Worm (Caenorhabditis elegans) whole organism, L2 larva: ENCODE measurements around the gene C26B9.3.

Experiments used
- C34F6.9 ChIP-seq: fragments of 150-350 bp; optimal IDR thresholded peaks from 2 replicates; lab custom pipeline; 2014; ENCODE audit warnings: missing biosample characterization, missing genetic modification characterization
- F13H6.1 ChIP-seq: sonication (generic microtip); optimal IDR thresholded peaks from 2 replicates; lab custom pipeline; 2016; ENCODE audit warnings: missing genetic modification characterization, missing compliant biosample characterization
- R02D3.7 ChIP-seq: fragments of 150-350 bp; optimal IDR thresholded peaks from 2 replicates; lab custom pipeline; 2014; ENCODE audit warnings: missing biosample characterization, missing genetic modification characterization
- Y55F3AM.14 ChIP-seq: fragments of 200-800 bp; sonication (Bioruptor generic); optimal IDR thresholded peaks from 2 replicates; lab custom pipeline; 2018; ENCODE audit warnings: mild to moderate bottlenecking, missing genetic modification characterization, missing compliant biosample characterization
- ZK546.5 ChIP-seq: sonication (generic microtip); optimal IDR thresholded peaks from 2 replicates; lab custom pipeline; 2017; ENCODE audit warnings: missing biosample characterization, missing genetic modification characterization
- aly-2 ChIP-seq: fragments of 150-350 bp; optimal IDR thresholded peaks from 2 replicates; lab custom pipeline; 2014; ENCODE audit warnings: missing biosample characterization, missing genetic modification characterization
- ama-1 ChIP-seq: fragments of 150-350 bp; optimal IDR thresholded peaks from 2 replicates; lab custom pipeline; 2018; ENCODE audit warnings: inconsistent platforms
- blmp-1 ChIP-seq: sonication (generic microtip); optimal IDR thresholded peaks from 2 replicates; lab custom pipeline; 2017; ENCODE audit warnings: missing genetic modification characterization, mild to moderate bottlenecking, missing compliant biosample characterization, antibody characterized with exemption, moderate library complexity; ENCODE audit not compliant: insufficient read depth
- ceh-16 ChIP-seq: fragments of 150-350 bp; optimal IDR thresholded peaks from 2 replicates; lab custom pipeline; 2014; ENCODE audit warnings: missing biosample characterization, missing genetic modification characterization
- ceh-82 ChIP-seq: fragments of 150-350 bp; optimal IDR thresholded peaks from 2 replicates; lab custom pipeline; 2014; ENCODE audit warnings: missing biosample characterization, missing genetic modification characterization
- crh-2 ChIP-seq: sonication (generic microtip); optimal IDR thresholded peaks from 2 replicates; lab custom pipeline; 2017; ENCODE audit warnings: missing biosample characterization, missing genetic modification characterization
- dmd-4 ChIP-seq: sonication (generic microtip); optimal IDR thresholded peaks from 2 replicates; lab custom pipeline; 2017; ENCODE audit warnings: missing biosample characterization, missing genetic modification characterization
- egl-27 ChIP-seq: sonication (generic microtip); optimal IDR thresholded peaks from 3 replicates; lab custom pipeline; 2017; ENCODE audit warnings: missing biosample characterization, missing genetic modification reagents, missing genetic modification characterization
- elt-1 ChIP-seq: fragments of 150-350 bp; optimal IDR thresholded peaks from 2 replicates; lab custom pipeline; 2014; ENCODE audit warnings: missing biosample characterization, missing genetic modification characterization
- elt-3 ChIP-seq: sonication (generic microtip); optimal IDR thresholded peaks from 2 replicates; lab custom pipeline; 2017; ENCODE audit warnings: missing biosample characterization, missing genetic modification characterization
- gmeb-1 ChIP-seq: fragments of 150-350 bp; optimal IDR thresholded peaks from 2 replicates; lab custom pipeline; 2014; ENCODE audit warnings: missing biosample characterization, missing genetic modification characterization
- lin-11 ChIP-seq: fragments of 150-350 bp; sonication (generic microtip); optimal IDR thresholded peaks from 2 replicates; lab custom pipeline; 2014; ENCODE audit warnings: missing biosample characterization, missing genetic modification characterization, inconsistent platforms, mixed read lengths
- lin-13 ChIP-seq: fragments of 150-350 bp; optimal IDR thresholded peaks from 2 replicates; lab custom pipeline; 2014; ENCODE audit warnings: missing biosample characterization, missing genetic modification reagents, missing genetic modification characterization
- lin-39 ChIP-seq: fragments of 150-350 bp; optimal IDR thresholded peaks from 2 replicates; lab custom pipeline; 2014; ENCODE audit warnings: missing biosample characterization, missing genetic modification reagents, missing genetic modification characterization
- lsy-2 ChIP-seq, 2 experiments: fragments of 150-350 bp in 1 of 2; sonication (generic microtip) in 1 of 2; optimal IDR thresholded peaks; 2 replicates each; lab custom pipeline; 2014 to 2017; ENCODE audit warnings: missing biosample characterization in 2 of 2, missing genetic modification characterization in 2 of 2
- mab-5 ChIP-seq: fragments of 150-350 bp; optimal IDR thresholded peaks from 2 replicates; lab custom pipeline; 2014; ENCODE audit warnings: missing biosample characterization, missing genetic modification characterization
- mdl-1 ChIP-seq, 2 experiments: fragments of 150-350 bp in 1 of 2; sonication (generic microtip) in 1 of 2; optimal IDR thresholded peaks; 2 replicates each; lab custom pipeline; 2017; ENCODE audit warnings: missing biosample characterization in 2 of 2, missing genetic modification characterization in 2 of 2
- nhr-10 ChIP-seq: sonication (generic microtip); optimal IDR thresholded peaks from 2 replicates; lab custom pipeline; 2017; ENCODE audit warnings: missing biosample characterization, missing genetic modification characterization
- nhr-11 ChIP-seq: fragments of 150-350 bp; optimal IDR thresholded peaks from 2 replicates; lab custom pipeline; 2014; ENCODE audit warnings: missing biosample characterization, missing genetic modification characterization
- nhr-12 ChIP-seq: fragments of 150-350 bp; optimal IDR thresholded peaks from 2 replicates; lab custom pipeline; 2014; ENCODE audit warnings: missing biosample characterization, missing genetic modification characterization
- nhr-129 ChIP-seq: fragments of 150-350 bp; optimal IDR thresholded peaks from 2 replicates; lab custom pipeline; 2014; ENCODE audit warnings: missing biosample characterization, missing genetic modification characterization
- nhr-21 ChIP-seq: fragments of 150-350 bp; optimal IDR thresholded peaks from 2 replicates; lab custom pipeline; 2014; ENCODE audit warnings: missing biosample characterization, missing genetic modification characterization
- nhr-23 ChIP-seq: fragments of 150-350 bp; optimal IDR thresholded peaks from 2 replicates; lab custom pipeline; 2014; ENCODE audit warnings: missing biosample characterization, missing genetic modification reagents, missing genetic modification characterization
- nhr-237 ChIP-seq: fragments of 150-350 bp; optimal IDR thresholded peaks from 2 replicates; lab custom pipeline; 2014; ENCODE audit warnings: missing biosample characterization, missing genetic modification characterization
- nhr-25 ChIP-seq: fragments of 150-350 bp; sonication (generic microtip); optimal IDR thresholded peaks from 3 replicates; lab custom pipeline; 2014; ENCODE audit warnings: missing biosample characterization, missing genetic modification characterization
- nhr-6 ChIP-seq: fragments of 150-350 bp; optimal IDR thresholded peaks from 2 replicates; lab custom pipeline; 2014; ENCODE audit warnings: missing biosample characterization, missing genetic modification characterization
- nhr-77 ChIP-seq: fragments of 150-350 bp; optimal IDR thresholded peaks from 2 replicates; lab custom pipeline; 2014; ENCODE audit warnings: missing biosample characterization, missing genetic modification characterization
- peb-1 ChIP-seq: fragments of 150-350 bp; optimal IDR thresholded peaks from 2 replicates; lab custom pipeline; 2014; ENCODE audit warnings: missing biosample characterization, missing genetic modification characterization
- sem-4 ChIP-seq: fragments of 150-350 bp; optimal IDR thresholded peaks from 2 replicates; lab custom pipeline; 2014; ENCODE audit warnings: missing biosample characterization, missing genetic modification reagents, missing genetic modification characterization
- skn-1 ChIP-seq: sonication (generic microtip); optimal IDR thresholded peaks from 2 replicates; lab custom pipeline; 2017; ENCODE audit warnings: missing biosample characterization, missing genetic modification characterization
- sma-3 ChIP-seq: sonication (generic microtip); optimal IDR thresholded peaks from 2 replicates; lab custom pipeline; 2016; ENCODE audit warnings: missing genetic modification reagents, missing genetic modification characterization, missing compliant biosample characterization
- sma-9 ChIP-seq, 2 experiments: fragments of 150-350 bp in 1 of 2; sonication (generic microtip) in 1 of 2; optimal IDR thresholded peaks; 2 replicates each; lab custom pipeline; 2014 to 2016; ENCODE audit warnings: missing genetic modification characterization in 2 of 2, mild to moderate bottlenecking in 1 of 2, missing biosample characterization in 1 of 2, missing compliant biosample characterization in 1 of 2, missing genetic modification reagents in 1 of 2, moderate library complexity in 1 of 2
- snpc-4 ChIP-seq: fragments of 150-350 bp; optimal IDR thresholded peaks from 2 replicates; lab custom pipeline; 2014; ENCODE audit warnings: missing biosample characterization, missing genetic modification characterization
- unc-39 ChIP-seq: fragments of 150-350 bp; optimal IDR thresholded peaks from 2 replicates; lab custom pipeline; 2014; ENCODE audit warnings: missing biosample characterization, missing genetic modification characterization
- unc-55 ChIP-seq: fragments of 150-350 bp; sonication (generic microtip); optimal IDR thresholded peaks from 3 replicates; lab custom pipeline; 2014; ENCODE audit warnings: missing biosample characterization, missing genetic modification reagents, missing genetic modification characterization
- unc-62 ChIP-seq: fragments of 150-350 bp; optimal IDR thresholded peaks from 2 replicates; lab custom pipeline; 2014; ENCODE audit warnings: missing biosample characterization, missing genetic modification reagents, missing genetic modification characterization
- zag-1 ChIP-seq: fragments of 150-350 bp; optimal IDR thresholded peaks from 2 replicates; lab custom pipeline; 2014; ENCODE audit warnings: missing biosample characterization, missing genetic modification characterization
- ztf-11 ChIP-seq: sonication (generic microtip); optimal IDR thresholded peaks from 2 replicates; lab custom pipeline; 2017; ENCODE audit warnings: missing biosample characterization, missing genetic modification characterization
- ztf-4 ChIP-seq: fragments of 150-350 bp; optimal IDR thresholded peaks from 2 replicates; lab custom pipeline; 2014; ENCODE audit warnings: missing biosample characterization, missing genetic modification characterization

Gene C26B9.3

ce11 chrX:5309622-5310021 is 28.5 kb upstream of the C26B9.3 start:
- TF ChIP-seq aly-2 (tag; lab: Kevin White, UChicago): no peak
- TF ChIP-seq mab-5 (tag; lab: Kevin White, UChicago): no peak
- TF ChIP-seq nhr-11 (tag; lab: Kevin White, UChicago): no peak
- TF ChIP-seq nhr-6 (tag; lab: Kevin White, UChicago): no peak
- no peak for TF ChIP-seq unc-39 (tag; lab: Kevin White, UChicago)
- TF ChIP-seq sma-9 (GFP tag; optimal IDR thresholded peaks at IDR 0.05; lab: Kevin White, UChicago): no peak
- no peak for TF ChIP-seq sma-9 (tag; optimal IDR thresholded peaks at IDR 0.05; lab: Kevin White, UChicago)
- TF ChIP-seq nhr-23: no peak
- TF ChIP-seq F13H6.1: no peak
- TF ChIP-seq ztf-4 (tag; lab: Kevin White, UChicago): no peak
- TF ChIP-seq nhr-10 (tag; lab: Kevin White, UChicago): no peak
- no peak for TF ChIP-seq lsy-2 (tag; optimal IDR thresholded peaks at IDR 0.05; lab: Kevin White, UChicago)
- TF ChIP-seq C34F6.9 (tag; lab: Kevin White, UChicago): no peak
- no peak for TF ChIP-seq ceh-16 (tag; lab: Kevin White, UChicago)
- TF ChIP-seq dmd-4 (tag; lab: Kevin White, UChicago): no peak
- no peak for TF ChIP-seq lin-11 (tag; lab: Kevin White, UChicago)
- TF ChIP-seq sma-3 (GFP tag; lab: Kevin White, UChicago): no peak
- no peak for TF ChIP-seq Y55F3AM.14 (GFP tag; lab: Kevin White, UChicago)
- no peak for TF ChIP-seq snpc-4 (tag; lab: Kevin White, UChicago)

- TF ChIP-seq unc-62 (no peak), sma-3 (GFP tag; lab: Kevin White, UChicago) (no peak), gmeb-1 (tag; lab: Kevin White, UChicago) (no peak), egl-27 (tag; lab: Kevin White, UChicago) (no peak), unc-55 (GFP tag; lab: Kevin White, UChicago) (peak; percentile 53), mab-5 (tag; lab: Kevin White, UChicago) (peak; percentile 72), mdl-1 (tag; optimal IDR thresholded peaks at IDR 0.05; lab: Kevin White, UChicago) (peak in 1 of 2 experiments; percentile 22)
- TF ChIP-seq, all 48 proteins: peak for 3
Observed at ce11 chrX:5311174-5311573, 26.9 kb upstream of the C26B9.3 start.

DNA sequence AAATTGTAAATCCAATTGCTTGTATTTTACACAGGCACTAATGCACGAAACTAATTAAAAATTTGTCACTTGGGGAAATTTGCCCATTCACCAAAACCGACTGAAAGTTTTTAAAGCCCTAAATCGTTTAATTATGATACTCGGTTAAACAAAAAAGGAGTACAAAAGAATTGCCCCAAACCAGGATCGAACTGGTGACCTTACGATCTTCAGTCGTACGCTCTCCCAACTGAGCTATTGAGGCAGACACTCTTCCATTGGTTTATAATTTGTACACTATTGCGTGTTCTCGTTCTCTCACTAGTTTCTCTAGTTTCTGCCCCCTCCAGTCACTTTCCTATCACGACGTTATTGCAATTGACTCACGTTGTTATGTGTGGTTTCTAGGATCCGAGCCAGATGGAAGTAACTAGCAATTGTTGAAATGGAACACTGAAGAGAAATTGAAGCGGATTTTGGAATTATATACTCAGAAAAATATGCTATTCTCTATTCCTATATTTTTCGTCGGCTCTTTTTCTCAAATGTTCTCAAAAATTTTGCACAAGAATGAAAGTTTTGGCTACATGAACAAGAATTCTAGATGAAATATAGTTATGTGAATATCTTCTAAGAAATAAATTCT is 18.8 kb upstream of the C26B9.3 start:
- TF ChIP-seq nhr-10 (tag; lab: Kevin White, UChicago) (no peak), ZK546.5 (tag; lab: Kevin White, UChicago) (no peak), nhr-21 (peak; percentile 35), unc-62 (no peak), sem-4 (tag; lab: Kevin White, UChicago) (peak; percentile 25), lin-13 (peak; percentile 15), nhr-25 (tag; lab: Kevin White, UChicago) (no peak), egl-27 (tag; lab: Kevin White, UChicago) (peak; percentile 47), mab-5 (tag; lab: Kevin White, UChicago) (no peak), zag-1 (tag; lab: Kevin White, UChicago) (no peak), gmeb-1 (tag; lab: Kevin White, UChicago) (peak; percentile 58), peb-1 (tag; lab: Kevin White, UChicago) (no peak), C34F6.9 (tag; lab: Kevin White, UChicago) (no peak), snpc-4 (tag; lab: Kevin White, UChicago) (no peak), ztf-4 (tag; lab: Kevin White, UChicago) (no peak), ztf-11 (no peak), nhr-11 (tag; lab: Kevin White, UChicago) (no peak), sma-3 (GFP tag; lab: Kevin White, UChicago) (no peak), R02D3.7 (tag; lab: Kevin White, UChicago) (no peak), nhr-6 (tag; lab: Kevin White, UChicago) (no peak), nhr-129 (tag; lab: Kevin White, UChicago) (peak; percentile 83), Y55F3AM.14 (GFP tag; lab: Kevin White, UChicago) (peak; percentile 10), skn-1 (tag; lab: Kevin White, UChicago) (no peak), elt-3 (no peak), nhr-237 (tag; lab: Kevin White, UChicago) (no peak), lin-39 (tag; lab: Kevin White, UChicago) (no peak), F13H6.1 (peak; percentile 31), lsy-2 (tag; optimal IDR thresholded peaks at IDR 0.05; lab: Kevin White, UChicago) (peak in 1 of 2 experiments; percentile 27), crh-2 (tag; lab: Kevin White, UChicago) (peak; percentile 45), ama-1 (lab: Kevin White, UChicago) (no peak), aly-2 (tag; lab: Kevin White, UChicago) (no peak), mdl-1 (tag; optimal IDR thresholded peaks at IDR 0.05; lab: Kevin White, UChicago) (no peak), dmd-4 (tag; lab: Kevin White, UChicago) (no peak), unc-39 (tag; lab: Kevin White, UChicago) (no peak), nhr-12 (no peak), sma-9 (GFP tag; optimal IDR thresholded peaks at IDR 0.05; lab: Kevin White, UChicago) (peak; percentile 70), sma-9 (tag; optimal IDR thresholded peaks at IDR 0.05; lab: Kevin White, UChicago) (no peak), nhr-23 (no peak), nhr-77 (tag; lab: Kevin White, UChicago) (no peak), ceh-82 (tag; lab: Kevin White, UChicago) (no peak), unc-55 (GFP tag; lab: Kevin White, UChicago) (no peak), lin-11 (tag; lab: Kevin White, UChicago) (no peak), elt-1 (no peak), blmp-1 (tag; lab: Kevin White, UChicago) (no peak)
